Fruit fly (Drosophila melanogaster) Kc167 (cell line): ENCODE results near the gene CG1416.

Experiments used
- Myc ChIP-seq: fragments of >200 bp; optimal IDR thresholded peaks from 2 replicates; lab custom pipeline; 2017; ENCODE audit warnings: missing external identifiers
- psq ChIP-seq: fragments of >200 bp; optimal IDR thresholded peaks from 2 replicates; lab custom pipeline; 2017; ENCODE audit warnings: missing external identifiers
- ttk ChIP-seq: sonication (Bioruptor generic); optimal IDR thresholded peaks from 2 replicates; lab custom pipeline; 2017; ENCODE audit warnings: missing external identifiers

DNA sequence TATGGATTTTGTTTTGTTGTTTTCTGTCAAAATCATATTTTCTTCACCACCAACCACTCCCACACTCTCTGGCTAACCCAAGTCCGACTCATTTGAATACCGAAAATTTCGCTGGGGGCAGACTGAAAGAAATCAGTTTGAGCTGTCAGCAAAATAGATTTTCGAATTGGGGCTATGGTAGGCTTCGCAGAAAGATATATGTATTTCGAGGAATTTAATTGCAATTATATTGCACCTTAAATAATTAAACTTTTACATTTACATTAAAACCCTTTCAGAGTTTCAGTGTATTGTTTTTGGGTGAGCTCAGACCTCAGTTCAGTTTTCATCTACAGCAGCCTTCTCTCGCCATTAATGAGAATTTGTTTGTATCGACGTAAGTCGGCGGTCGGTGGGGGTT lies 29.2 kb downstream of the CG1416 start:
- TF ChIP-seq psq (lab: Kevin White, UChicago) (no peak), Myc (lab: Kevin White, UChicago) (no peak), ttk (lab: Kevin White, UChicago) (no peak)
